Worm (Caenorhabditis elegans) whole organism, L4 larva: ENCODE results near the gene T10H10.2.
A peak's percentile ranks its signal among the peaks of the same experiment; 100 is the strongest.

ENCODE experiments used
- F49E8.2 ChIP-seq: sonication (generic microtip); optimal IDR thresholded peaks from 2 replicates; lab custom pipeline; 2016; ENCODE audit warnings: missing compliant biosample characterization, mild to moderate bottlenecking, missing genetic modification characterization, borderline replicate concordance
- ZK337.2 ChIP-seq: fragments of 200-800 bp; sonication (Bioruptor generic); IDR thresholded peaks from 2 replicates; pipeline ENCODE4 v1.3.6; 2022; ENCODE audit warnings: missing genetic modification reagents, missing genetic modification characterization, missing compliant biosample characterization
- arid-1 ChIP-seq: fragments of 200-800 bp; sonication (Bioruptor generic); conservative IDR thresholded peaks from 2 replicates; pipeline ENCODE4 v1.3.6; 2022; ENCODE audit warnings: missing genetic modification reagents, missing genetic modification characterization, missing compliant biosample characterization
- attf-4 ChIP-seq: sonication (generic microtip); optimal IDR thresholded peaks from 3 replicates; lab custom pipeline; 2017; ENCODE audit warnings: missing biosample characterization, missing genetic modification characterization
- ceh-20 ChIP-seq: fragments of 200-800 bp; sonication (Bioruptor generic); IDR thresholded peaks from 2 replicates; pipeline ENCODE4 v1.3.6; 2022; ENCODE audit warnings: missing genetic modification reagents, missing genetic modification characterization, missing compliant biosample characterization
- ctbp-1 ChIP-seq: fragments of 200-800 bp; sonication (Bioruptor generic); IDR thresholded peaks from 2 replicates; pipeline ENCODE4 v1.3.6; 2022; ENCODE audit warnings: missing genetic modification reagents, missing genetic modification characterization, missing compliant biosample characterization
- daf-16 ChIP-seq, 3 experiments: sonication (generic microtip); optimal IDR thresholded peaks; 2 replicates each; lab custom pipeline; 2016 to 2017; ENCODE audit warnings: missing genetic modification characterization in 3 of 3, missing genetic modification reagents in 3 of 3, mild to moderate bottlenecking in 2 of 3, missing compliant biosample characterization in 2 of 3, missing biosample characterization in 1 of 3, moderate library complexity in 1 of 3
- dmd-6 ChIP-seq: fragments of 200-800 bp; sonication (Bioruptor generic); IDR thresholded peaks from 2 replicates; pipeline ENCODE4 v1.3.6; 2022; ENCODE audit warnings: missing genetic modification reagents, missing genetic modification characterization, missing compliant biosample characterization
- dpl-1 ChIP-seq: fragments of 150-350 bp; optimal IDR thresholded peaks from 2 replicates; lab custom pipeline; 2014; ENCODE audit warnings: missing biosample characterization, missing genetic modification reagents, missing genetic modification characterization
- dve-1 ChIP-seq: sonication (generic microtip); optimal IDR thresholded peaks from 2 replicates; lab custom pipeline; 2017; ENCODE audit warnings: antibody characterized with exemption, mild to moderate bottlenecking, missing genetic modification characterization, missing compliant biosample characterization; ENCODE audit not compliant: insufficient read depth
- fkh-10 ChIP-seq: fragments of 150-350 bp; optimal IDR thresholded peaks from 2 replicates; lab custom pipeline; 2014; ENCODE audit warnings: missing biosample characterization, missing genetic modification reagents, missing genetic modification characterization
- hlh-30 ChIP-seq: sonication (generic microtip); optimal IDR thresholded peaks from 2 replicates; lab custom pipeline; 2017; ENCODE audit warnings: antibody characterized with exemption, mild to moderate bottlenecking, missing genetic modification characterization, missing compliant biosample characterization; ENCODE audit not compliant: insufficient read depth
- lin-15B ChIP-seq: fragments of 150-350 bp; sonication (generic microtip); optimal IDR thresholded peaks from 3 replicates; lab custom pipeline; 2014; ENCODE audit warnings: missing biosample characterization, missing genetic modification characterization
- lin-29 ChIP-seq: fragments of 200-800 bp; sonication (Bioruptor generic); IDR thresholded peaks from 2 replicates; pipeline ENCODE4 v1.3.6; 2022; ENCODE audit warnings: missing genetic modification reagents, missing genetic modification characterization, missing compliant biosample characterization
- mdl-1 ChIP-seq, 2 experiments: fragments of 150-350 bp in 1 of 2; sonication (generic microtip) in 1 of 2; optimal IDR thresholded peaks; 2 replicates each; lab custom pipeline; 2014 to 2017; ENCODE audit warnings: missing biosample characterization in 2 of 2, missing genetic modification characterization in 2 of 2
- mes-2 ChIP-seq: sonication (generic microtip); optimal IDR thresholded peaks from 2 replicates; lab custom pipeline; 2016; ENCODE audit warnings: missing genotype, mild to moderate bottlenecking, missing genetic modification characterization, missing compliant biosample characterization; ENCODE audit not compliant: poor library complexity, severe bottlenecking
- mxl-2 ChIP-seq: fragments of 200-800 bp; sonication (Bioruptor generic); conservative IDR thresholded peaks from 2 replicates; pipeline ENCODE4 v1.3.6; 2022; ENCODE audit warnings: missing genetic modification reagents, missing genetic modification characterization, missing compliant biosample characterization
- mxl-3 ChIP-seq: fragments of 200-800 bp; sonication (Bioruptor generic); optimal IDR thresholded peaks from 2 replicates; lab custom pipeline; 2018; ENCODE audit warnings: mild to moderate bottlenecking, missing genetic modification characterization, missing compliant biosample characterization
- nhr-10 ChIP-seq: fragments of 150-350 bp; optimal IDR thresholded peaks from 2 replicates; lab custom pipeline; 2014; ENCODE audit warnings: missing biosample characterization, missing genetic modification characterization
- nhr-111 ChIP-seq: fragments of 200-800 bp; sonication (Bioruptor generic); optimal IDR thresholded peaks from 2 replicates; lab custom pipeline; 2018; ENCODE audit warnings: mild to moderate bottlenecking, missing genetic modification characterization, missing compliant biosample characterization
- nhr-28 ChIP-seq: fragments of 150-350 bp; optimal IDR thresholded peaks from 2 replicates; lab custom pipeline; 2014; ENCODE audit warnings: missing biosample characterization, missing genetic modification characterization
- nhr-48 ChIP-seq: sonication (generic microtip); optimal IDR thresholded peaks from 2 replicates; lab custom pipeline; 2016; ENCODE audit warnings: mild to moderate bottlenecking, missing genetic modification characterization, missing compliant biosample characterization
- nhr-76 ChIP-seq: fragments of 150-350 bp; optimal IDR thresholded peaks from 2 replicates; lab custom pipeline; 2014; ENCODE audit warnings: missing biosample characterization, missing genetic modification characterization
- php-3 ChIP-seq: fragments of 200-800 bp; sonication (Bioruptor generic); IDR thresholded peaks from 2 replicates; pipeline ENCODE4 v1.3.6; 2022; ENCODE audit warnings: missing genetic modification reagents, missing genetic modification characterization, missing compliant biosample characterization
- saeg-2 ChIP-seq: fragments of 200-800 bp; sonication (Bioruptor generic); IDR thresholded peaks from 2 replicates; pipeline ENCODE4 v1.3.6; 2022; ENCODE audit warnings: missing genetic modification reagents, missing genetic modification characterization, missing compliant biosample characterization
- set-16 ChIP-seq: fragments of 200-800 bp; sonication (Bioruptor generic); IDR thresholded peaks from 2 replicates; pipeline ENCODE4 v1.3.6; 2022; ENCODE audit warnings: missing genetic modification reagents, missing genetic modification characterization, missing compliant biosample characterization
- snpc-1.2 ChIP-seq: fragments of 200-800 bp; sonication (Bioruptor generic); IDR thresholded peaks from 2 replicates; pipeline ENCODE4 v1.3.6; 2022; ENCODE audit warnings: missing genetic modification reagents, missing genetic modification characterization, missing compliant biosample characterization
- unc-62 ChIP-seq, 3 experiments: fragments of 150-350 bp in 1 of 3; sonication (generic microtip); optimal IDR thresholded peaks in 2 of 3; peaks in 1 of 3; 1 replicate in 1 of 3; 2 replicates in 2 of 3; lab custom pipeline; 2014 to 2017; ENCODE audit warnings: missing biosample characterization in 3 of 3, missing genetic modification characterization in 3 of 3, missing genetic modification reagents in 3 of 3, missing genotype in 1 of 3
- zfp-3 ChIP-seq: fragments of 200-800 bp; sonication (Bioruptor generic); conservative IDR thresholded peaks from 2 replicates; pipeline ENCODE4 v1.3.6; 2022; ENCODE audit warnings: missing genetic modification reagents, missing genetic modification characterization, missing compliant biosample characterization
- zip-11 ChIP-seq: fragments of 200-800 bp; sonication (Bioruptor generic); IDR thresholded peaks from 2 replicates; pipeline ENCODE4 v1.3.6; 2022; ENCODE audit warnings: missing genetic modification characterization, missing compliant biosample characterization
- zip-2 ChIP-seq: fragments of 150-350 bp; optimal IDR thresholded peaks from 2 replicates; lab custom pipeline; 2014; ENCODE audit warnings: missing biosample characterization, missing genetic modification characterization

T10H10.2 gene

ce11 chrX:2261003-2261402 lies 33.5 kb upstream of the T10H10.2 start, which contains the start of gene AH9.3:
TSS of gene AH9.3 (minus strand) at chrX:2261103.
- no peak for TF ChIP-seq fkh-10
- no peak for TF ChIP-seq mes-2 (tag; lab: Kevin White, UChicago)
- TF ChIP-seq php-3 (GFP tag; lab: Robert Waterston, UW), result no peak
- no peak for TF ChIP-seq F49E8.2 (tag; lab: Kevin White, UChicago)
- TF ChIP-seq attf-4 (tag; lab: Kevin White, UChicago), result no peak
- no peak for TF ChIP-seq dpl-1
- no peak for TF ChIP-seq snpc-1.2 (GFP tag; lab: Robert Waterston, UW)
- no peak for TF ChIP-seq nhr-10
- no peak for TF ChIP-seq ceh-20 (GFP tag; lab: Robert Waterston, UW)
- no peak for TF ChIP-seq hlh-30 (tag; lab: Kevin White, UChicago)
- TF ChIP-seq ZK337.2 (GFP tag; lab: Robert Waterston, UW), result no peak
- no peak for TF ChIP-seq dmd-6 (GFP tag; lab: Robert Waterston, UW)

DNA sequence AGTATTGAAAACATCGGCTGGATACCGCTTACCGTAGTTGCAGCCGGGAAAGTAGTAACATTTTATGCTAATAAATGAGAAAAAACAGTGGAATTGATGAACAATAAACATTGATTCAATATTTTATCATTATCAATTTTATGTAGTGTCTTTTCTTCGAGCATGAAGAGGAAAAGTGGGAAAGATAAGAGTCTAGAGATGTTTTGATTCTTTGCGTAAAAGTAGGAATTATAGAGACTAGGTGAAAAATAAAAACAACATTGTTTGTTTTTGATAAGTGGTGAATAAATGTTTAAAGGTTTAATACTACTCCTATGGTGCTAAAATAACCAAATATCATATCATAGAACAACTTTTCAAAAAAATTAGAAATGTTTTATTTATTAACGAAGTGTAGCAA lies 32.1 kb upstream of the T10H10.2 start:
- TF ChIP-seq nhr-76 (tag; lab: Kevin White, UChicago), result no peak
- no peak for TF ChIP-seq nhr-48 (tag; lab: Kevin White, UChicago)
- peak; percentile 13 for TF ChIP-seq dve-1 (tag; lab: Kevin White, UChicago)
- no peak for TF ChIP-seq daf-16 (GFP tag; optimal IDR thresholded peaks at IDR 0.05; lab: Kevin White, UChicago)
- TF ChIP-seq daf-16 (tag; optimal IDR thresholded peaks at IDR 0.05; lab: Kevin White, UChicago), result peak; percentile 93
- TF ChIP-seq nhr-28 (tag; lab: Kevin White, UChicago), result peak; percentile 4

ce11 chrX:2265069-2265468 lies 29.5 kb upstream of the T10H10.2 start:
- no peak for TF ChIP-seq mes-2 (tag; lab: Kevin White, UChicago)
- TF ChIP-seq zfp-3 (GFP tag; lab: Robert Waterston, UW), result no peak
- no peak for TF ChIP-seq zip-2 (tag; lab: Kevin White, UChicago)
- no peak for TF ChIP-seq mxl-2 (GFP tag; lab: Robert Waterston, UW)
- TF ChIP-seq nhr-111 (GFP tag; lab: Kevin White, UChicago), result no peak
- TF ChIP-seq lin-29 (GFP tag; lab: Robert Waterston, UW), result no peak
- TF ChIP-seq mdl-1 (tag; optimal IDR thresholded peaks at IDR 0.05; lab: Kevin White, UChicago), result peak in 1 of 2 experiments; percentile 3
- TF ChIP-seq ctbp-1 (GFP tag; lab: Robert Waterston, UW), result peak; percentile 50; the same call in 1 of the 2 replicates

- TF ChIP-seq lin-29 (GFP tag; lab: Robert Waterston, UW) (no peak), unc-62 (GFP tag; optimal IDR thresholded peaks at IDR 0.05 in 1 of 2; lab: Kevin White, UChicago) (peak in 1 of 2 experiments; percentile 79), unc-62 (tag; optimal IDR thresholded peaks at IDR 0.05; lab: Kevin White, UChicago) (no peak)
These were observed 28.2 kb upstream of the T10H10.2 start for ce11 chrX:2266366-2266765.

DNA sequence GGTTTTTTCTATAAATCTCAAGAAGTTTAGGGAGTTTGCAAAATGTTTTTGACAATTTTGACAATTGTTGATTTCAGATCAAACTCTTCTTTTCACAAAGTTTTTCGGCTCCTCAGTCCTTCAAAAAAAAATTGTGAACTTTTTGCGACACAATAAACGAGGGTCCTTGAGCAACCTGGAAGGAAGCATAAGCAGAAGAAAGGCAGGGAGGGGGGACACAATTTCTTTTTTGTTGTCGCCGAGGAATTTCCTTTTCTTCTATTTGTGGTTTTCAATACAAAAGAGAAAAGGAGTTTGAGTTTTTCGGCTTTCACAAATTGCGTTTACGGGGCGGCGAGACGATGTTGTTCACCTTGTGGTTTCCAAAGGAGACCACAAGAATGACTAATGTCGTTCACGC lies 27.8 kb upstream of the T10H10.2 start:
- no peak for TF ChIP-seq saeg-2 (GFP tag; lab: Robert Waterston, UW)
- peak in 1 of 2 experiments; percentile 31 for TF ChIP-seq unc-62 (GFP tag; optimal IDR thresholded peaks at IDR 0.05 in 1 of 2; lab: Kevin White, UChicago)
- no peak for TF ChIP-seq unc-62 (tag; optimal IDR thresholded peaks at IDR 0.05; lab: Kevin White, UChicago)
- TF ChIP-seq mdl-1 (tag; optimal IDR thresholded peaks at IDR 0.05; lab: Kevin White, UChicago), result no peak
- TF ChIP-seq fkh-10, result peak; percentile 81
- TF ChIP-seq mxl-3, result no peak
- no peak for TF ChIP-seq zip-11
- TF ChIP-seq lin-15B, result no peak

DNA sequence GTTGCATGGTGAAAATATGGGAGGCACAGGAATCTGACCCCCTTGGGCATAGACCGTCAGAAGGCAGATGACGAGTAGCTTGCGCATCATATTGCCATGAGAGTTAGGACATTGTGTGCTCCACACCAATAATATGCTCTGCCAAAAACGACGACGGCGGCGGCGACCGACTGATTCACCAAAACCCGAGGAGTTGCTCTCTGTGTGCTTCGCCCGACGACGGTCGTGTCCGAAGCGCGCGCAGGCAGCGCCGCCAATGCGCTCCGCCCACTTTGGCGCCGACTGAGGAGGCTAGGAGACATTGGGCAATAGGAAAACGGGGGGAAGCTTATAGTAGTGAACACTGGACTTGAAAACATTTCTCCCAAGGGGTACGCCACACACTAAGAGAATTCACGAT lies 26.6 kb upstream of the T10H10.2 start, which contains the start of gene AH9.6:
Gene AH9.6 (minus strand): TSS at position 183 of the 400 bp plus-strand sequence.
- TF ChIP-seq nhr-10 (no peak), arid-1 (GFP tag; lab: Robert Waterston, UW) (no peak), lin-29 (GFP tag; lab: Robert Waterston, UW) (no peak), set-16 (GFP tag; lab: Robert Waterston, UW) (peak; percentile 92)
